Fruit fly (Drosophila melanogaster) whole organism, embryonic: ENCODE measurements around the gene Cyp4d21.

Experiments used
- CG10147 ChIP-seq: fragments of 200-800 bp; sonication (Bioruptor generic); optimal IDR thresholded peaks from 2 replicates; lab custom pipeline; 2019; ENCODE audit warnings: missing biosample characterization, mild to moderate bottlenecking, missing genetic modification characterization, moderate library complexity
- CG10959 ChIP-seq: fragments of 200-800 bp; sonication (Bioruptor generic); IDR thresholded peaks from 2 replicates; pipeline ENCODE4 v1.3.6; 2022; ENCODE audit warnings: missing biosample characterization, missing genetic modification characterization
- CG11247 ChIP-seq: fragments of 200-800 bp; sonication (Bioruptor generic); IDR thresholded peaks from 2 replicates; pipeline ENCODE4 v1.3.6; 2022; ENCODE audit warnings: missing biosample characterization, missing genetic modification characterization
- CG11398 ChIP-seq: fragments of 200-800 bp; sonication (Bioruptor generic); optimal IDR thresholded peaks from 2 replicates; lab custom pipeline; 2016; ENCODE audit warnings: missing biosample characterization, missing genetic modification characterization
- CG12391 ChIP-seq: fragments of 200-800 bp; sonication (Bioruptor generic); optimal IDR thresholded peaks from 3 replicates; lab custom pipeline; 2018; ENCODE audit warnings: missing biosample characterization, mild to moderate bottlenecking, missing genetic modification characterization, moderate library complexity
- CG13123 ChIP-seq: fragments of 200-800 bp; sonication (Bioruptor generic); optimal IDR thresholded peaks from 2 replicates; lab custom pipeline; 2016; ENCODE audit warnings: missing biosample characterization, missing genetic modification characterization
- CG14441 ChIP-seq: fragments of 200-800 bp; sonication (Bioruptor generic); IDR thresholded peaks from 2 replicates; pipeline ENCODE4 v1.3.6; 2022; ENCODE audit warnings: missing biosample characterization, missing genetic modification characterization
- CG16813 ChIP-seq: fragments of 200-800 bp; sonication (Bioruptor generic); IDR thresholded peaks from 3 replicates; pipeline ENCODE4 v1.3.6; 2022; ENCODE audit warnings: missing biosample characterization, missing genetic modification characterization; ENCODE audit not compliant: partially characterized antibody
- CG17385 ChIP-seq: fragments of 200-800 bp; sonication (Bioruptor generic); optimal IDR thresholded peaks from 3 replicates; lab custom pipeline; 2018; ENCODE audit warnings: missing biosample characterization, mild to moderate bottlenecking, missing genetic modification characterization
- CG17829 ChIP-seq: fragments of 200-800 bp; optimal IDR thresholded peaks from 2 replicates; lab custom pipeline; 2019; ENCODE audit warnings: missing biosample characterization, mild to moderate bottlenecking, missing genetic modification characterization, moderate library complexity
- CG17912 ChIP-seq: fragments of 200-800 bp; sonication (Bioruptor generic); optimal IDR thresholded peaks from 2 replicates; lab custom pipeline; 2018; ENCODE audit warnings: missing biosample characterization, mild to moderate bottlenecking, missing genetic modification characterization
- CG32772 ChIP-seq: fragments of 200-800 bp; sonication (Bioruptor generic); IDR thresholded peaks from 2 replicates; pipeline ENCODE4 v1.3.6; 2022; ENCODE audit warnings: missing biosample characterization, missing genetic modification characterization
- CG3838 ChIP-seq: fragments of 200-800 bp; sonication (Bioruptor generic); optimal IDR thresholded peaks from 3 replicates; lab custom pipeline; 2016; ENCODE audit warnings: missing biosample characterization, missing genetic modification characterization
- CG4282 ChIP-seq: fragments of 200-800 bp; sonication (Bioruptor generic); optimal IDR thresholded peaks from 2 replicates; lab custom pipeline; 2016; ENCODE audit warnings: missing biosample characterization, missing genetic modification characterization
- CG43689 ChIP-seq: fragments of 200-800 bp; sonication (Bioruptor generic); IDR thresholded peaks from 2 replicates; pipeline ENCODE4 v1.3.6; 2022; ENCODE audit warnings: missing biosample characterization, missing genetic modification characterization
- CG6683 ChIP-seq: fragments of 200-800 bp; sonication (Bioruptor generic); optimal IDR thresholded peaks from 2 replicates; lab custom pipeline; 2017; ENCODE audit warnings: missing biosample characterization, mild to moderate bottlenecking, missing genetic modification characterization, missing genetic modification reagents
- CG7963 ChIP-seq: fragments of 200-800 bp; sonication (Bioruptor generic); IDR thresholded peaks from 3 replicates; pipeline ENCODE4 v1.3.6; 2022; ENCODE audit warnings: missing biosample characterization, missing genetic modification characterization; ENCODE audit not compliant: partially characterized antibody
- CG8388 ChIP-seq: fragments of 200-800 bp; sonication (Bioruptor generic); optimal IDR thresholded peaks from 2 replicates; lab custom pipeline; 2019; ENCODE audit warnings: missing biosample characterization, mild to moderate bottlenecking, missing genetic modification characterization, moderate library complexity
- Doc3 ChIP-seq: fragments of 200-800 bp; sonication (Bioruptor generic); IDR thresholded peaks from 3 replicates; pipeline ENCODE4 v1.3.6; 2022; ENCODE audit warnings: missing biosample characterization, missing genetic modification characterization; ENCODE audit not compliant: partially characterized antibody
- Eip74EF ChIP-seq, 2 experiments: fragments of 200-800 bp in 1 of 2; fragments of >200 bp in 1 of 2; sonication (Bioruptor generic) in 1 of 2; optimal IDR thresholded peaks; 2 replicates each; lab custom pipeline; 2017 to 2019; ENCODE audit warnings: missing biosample characterization in 2 of 2, missing genetic modification characterization in 2 of 2, mild to moderate bottlenecking in 1 of 2, moderate library complexity in 1 of 2
- Hmr ChIP-seq: fragments of 200-800 bp; sonication (Bioruptor generic); optimal IDR thresholded peaks from 3 replicates; lab custom pipeline; 2017; ENCODE audit warnings: mild to moderate bottlenecking, missing biosample characterization, missing genetic modification reagents, missing genetic modification characterization
- Hr3 ChIP-seq: fragments of 200-800 bp; sonication (Bioruptor generic); optimal IDR thresholded peaks from 3 replicates; lab custom pipeline; 2016; ENCODE audit warnings: missing biosample characterization, missing genetic modification characterization
- Hr39 ChIP-seq: fragments of >200 bp; optimal IDR thresholded peaks from 2 replicates; lab custom pipeline; 2017
- Jarid2 ChIP-seq: fragments of 200-800 bp; sonication (Bioruptor generic); optimal IDR thresholded peaks from 3 replicates; lab custom pipeline; 2017; ENCODE audit warnings: mild to moderate bottlenecking, missing biosample characterization, missing genetic modification reagents, missing genetic modification characterization
- NfI ChIP-seq: fragments of 200-800 bp; sonication (Bioruptor generic); optimal IDR thresholded peaks from 3 replicates; lab custom pipeline; 2018; ENCODE audit warnings: missing biosample characterization, mild to moderate bottlenecking, missing genetic modification characterization, moderate library complexity
- Ptx1 ChIP-seq: fragments of 200-800 bp; sonication (Bioruptor generic); IDR thresholded peaks from 2 replicates; pipeline ENCODE4 v1.3.6; 2022; ENCODE audit warnings: missing biosample characterization, missing genetic modification characterization
- amos ChIP-seq: fragments of 200-800 bp; sonication (Bioruptor generic); IDR thresholded peaks from 2 replicates; pipeline ENCODE4 v1.3.6; 2022; ENCODE audit warnings: missing biosample characterization, missing genetic modification characterization; ENCODE audit not compliant: partially characterized antibody
- bab2 ChIP-seq: fragments of 200-800 bp; sonication (Bioruptor generic); optimal IDR thresholded peaks from 2 replicates; lab custom pipeline; 2016; ENCODE audit warnings: missing biosample characterization, missing genetic modification characterization
- bbx ChIP-seq: fragments of 200-800 bp; sonication (Bioruptor generic); IDR thresholded peaks from 2 replicates; pipeline ENCODE4 v1.3.6; 2022; ENCODE audit warnings: missing biosample characterization, missing genetic modification characterization; ENCODE audit not compliant: partially characterized antibody
- bsh ChIP-seq, 2 experiments: fragments of 200-800 bp; sonication (Bioruptor generic); optimal IDR thresholded peaks; 2 replicates each; lab custom pipeline; 2017 to 2018; ENCODE audit warnings: mild to moderate bottlenecking in 2 of 2, missing biosample characterization in 2 of 2, missing genetic modification characterization in 2 of 2, moderate library complexity in 1 of 2
- btn ChIP-seq: fragments of 200-800 bp; sonication (Bioruptor generic); optimal IDR thresholded peaks from 2 replicates; lab custom pipeline; 2016; ENCODE audit warnings: missing biosample characterization, missing genetic modification characterization
- disco-r ChIP-seq: fragments of 200-800 bp; sonication (Bioruptor generic); optimal IDR thresholded peaks from 2 replicates; lab custom pipeline; 2016; ENCODE audit warnings: missing biosample characterization, missing genetic modification characterization
- dmrt11E ChIP-seq: fragments of 200-800 bp; sonication (Bioruptor generic); optimal IDR thresholded peaks from 3 replicates; lab custom pipeline; 2018; ENCODE audit warnings: missing biosample characterization, mild to moderate bottlenecking, missing genetic modification characterization, moderate library complexity
- esg ChIP-seq: fragments of 200-800 bp; sonication (Bioruptor generic); conservative IDR thresholded peaks from 2 replicates; pipeline ENCODE4 v1.3.6; 2022; ENCODE audit warnings: missing biosample characterization, missing genetic modification characterization
- exex ChIP-seq: fragments of 200-800 bp; sonication (Bioruptor generic); optimal IDR thresholded peaks from 4 replicates; lab custom pipeline; 2018; ENCODE audit warnings: missing biosample characterization, mild to moderate bottlenecking, missing genetic modification characterization, moderate library complexity
- fd102C ChIP-seq: fragments of 200-800 bp; sonication (Bioruptor generic); optimal IDR thresholded peaks from 2 replicates; lab custom pipeline; 2018; ENCODE audit warnings: missing biosample characterization, mild to moderate bottlenecking, missing genetic modification characterization, moderate library complexity
- fd96Cb ChIP-seq: fragments of 200-800 bp; sonication (Bioruptor generic); optimal IDR thresholded peaks from 2 replicates; lab custom pipeline; 2018; ENCODE audit warnings: missing biosample characterization, mild to moderate bottlenecking, missing genetic modification characterization, moderate library complexity
- fu2 ChIP-seq: fragments of 200-800 bp; sonication (Bioruptor generic); optimal IDR thresholded peaks from 2 replicates; lab custom pipeline; 2016; ENCODE audit warnings: missing biosample characterization, missing genetic modification characterization
- hbn ChIP-seq: fragments of 200-800 bp; sonication (Bioruptor generic); IDR thresholded peaks from 2 replicates; pipeline ENCODE4 v1.3.6; 2022; ENCODE audit warnings: missing biosample characterization, missing genetic modification characterization; ENCODE audit not compliant: partially characterized antibody
- hth ChIP-seq: fragments of >200 bp; optimal IDR thresholded peaks from 2 replicates; lab custom pipeline; 2017; ENCODE audit warnings: inconsistent platforms
- jigr1 ChIP-seq: fragments of 200-800 bp; sonication (Bioruptor generic); IDR thresholded peaks from 3 replicates; pipeline ENCODE4 v1.3.6; 2022; ENCODE audit warnings: missing biosample characterization, missing genetic modification characterization
- kah ChIP-seq: fragments of 200-800 bp; sonication (Bioruptor generic); optimal IDR thresholded peaks from 2 replicates; lab custom pipeline; 2018; ENCODE audit warnings: missing biosample characterization, mild to moderate bottlenecking, missing genetic modification characterization
- lola ChIP-seq, 3 experiments: fragments of >200 bp in 2 of 3; fragments of 200-800 bp in 1 of 3; sonication (Bioruptor generic) in 1 of 3; optimal IDR thresholded peaks; 2 replicates each; lab custom pipeline; 2017 to 2019; ENCODE audit warnings: missing biosample characterization in 3 of 3, missing genetic modification characterization in 3 of 3, mild to moderate bottlenecking in 1 of 3, moderate library complexity in 1 of 3
- otp ChIP-seq: fragments of 200-800 bp; sonication (Bioruptor generic); IDR thresholded peaks from 3 replicates; pipeline ENCODE4, ENCODE4 v1.3.6; 2022; ENCODE audit warnings: missing biosample characterization, missing genetic modification characterization
- pan ChIP-seq, 4 experiments: fragments of >200 bp in 3 of 4; fragments of 200-800 bp in 1 of 4; sonication (Bioruptor generic) in 1 of 4; optimal IDR thresholded peaks in 3 of 4; IDR thresholded peaks in 1 of 4; 2 replicates each; pipeline versions ENCODE4 v1.3.6 to Lab custom; 2017 to 2022; ENCODE audit warnings: missing biosample characterization in 2 of 4, missing genetic modification characterization in 2 of 4, mixed read lengths in 1 of 4
- ranshi ChIP-seq: fragments of 200-800 bp; sonication (Bioruptor generic); IDR thresholded peaks from 2 replicates; pipeline ENCODE4 v1.3.6; 2022; ENCODE audit warnings: missing biosample characterization, missing genetic modification characterization
- scrt ChIP-seq: fragments of 200-800 bp; sonication (Bioruptor generic); optimal IDR thresholded peaks from 2 replicates; lab custom pipeline; 2018; ENCODE audit warnings: missing biosample characterization, mild to moderate bottlenecking, missing genetic modification characterization, moderate library complexity
- slp2 ChIP-seq: fragments of 200-800 bp; sonication (Bioruptor generic); optimal IDR thresholded peaks from 2 replicates; lab custom pipeline; 2016; ENCODE audit warnings: missing biosample characterization, missing genetic modification characterization
- sqz ChIP-seq: fragments of 200-800 bp; sonication (Bioruptor generic); optimal IDR thresholded peaks from 3 replicates; lab custom pipeline; 2018; ENCODE audit warnings: missing biosample characterization, mild to moderate bottlenecking, missing genetic modification characterization
- z ChIP-seq: fragments of 200-800 bp; sonication (Bioruptor generic); IDR thresholded peaks from 3 replicates; pipeline ENCODE4 v1.3.6; 2022; ENCODE audit warnings: missing biosample characterization, missing genetic modification characterization

Gene Cyp4d21

dm6 chr2L:7601875-7602274 lies 3.5 kb upstream of the Cyp4d21 start (continued):
- TF ChIP-seq NfI (GFP tag; lab: Kevin White, UChicago) (no peak), CG7963 (GFP tag; lab: Robert Waterston, UW) (no peak), Jarid2 (GFP tag; lab: Kevin White, UChicago) (no peak), pan (optimal IDR thresholded peaks at IDR 0.05; lab: Kevin White, UChicago) (no peak), pan (GFP tag; optimal IDR thresholded peaks at IDR 0.05 in 1 of 2, IDR thresholded peaks at IDR 0.05 in 1 of 2) (no peak), CG3838 (GFP tag; lab: Kevin White, UChicago) (no peak), lola (GFP tag; optimal IDR thresholded peaks at IDR 0.05; lab: Kevin White, UChicago) (no peak), z (GFP tag; lab: Robert Waterston, UW) (no peak), btn (GFP tag; lab: Kevin White, UChicago) (no peak), Eip74EF (GFP tag; optimal IDR thresholded peaks at IDR 0.05; lab: Kevin White, UChicago) (no peak), esg (GFP tag; lab: Robert Waterston, UW) (no peak), fd96Cb (tag; lab: Kevin White, UChicago) (no peak), otp (GFP tag; lab: Robert Waterston, UW) (no peak), Hr39 (lab: Kevin White, UChicago) (no peak), fd102C (GFP tag; lab: Kevin White, UChicago) (no peak), bbx (GFP tag; lab: Robert Waterston, UW) (no peak), CG16813 (GFP tag; lab: Robert Waterston, UW) (no peak), ranshi (GFP tag; lab: Robert Waterston, UW) (no peak), CG13123 (GFP tag; lab: Kevin White, UChicago) (no peak), CG17385 (GFP tag; lab: Kevin White, UChicago) (peak; percentile 21), bab2 (GFP tag; lab: Kevin White, UChicago) (no peak), CG11247 (GFP tag; lab: Robert Waterston, UW) (no peak), hbn (GFP tag; lab: Robert Waterston, UW) (no peak), CG4282 (GFP tag; lab: Kevin White, UChicago) (no peak), CG14441 (GFP tag; lab: Robert Waterston, UW) (no peak), fu2 (peak; percentile 13), Ptx1 (GFP tag; lab: Robert Waterston, UW) (0 out of 2 replicates have a peak, but pooled peaks have one; percentile 7), sqz (GFP tag; lab: Kevin White, UChicago) (no peak), CG6683 (GFP tag; lab: Kevin White, UChicago) (no peak), CG8388 (GFP tag; lab: Kevin White, UChicago) (no peak), CG17912 (GFP tag; lab: Kevin White, UChicago) (no peak), slp2 (GFP tag; lab: Kevin White, UChicago) (no peak), CG10959 (GFP tag; lab: Robert Waterston, UW) (no peak), amos (GFP tag; lab: Robert Waterston, UW) (no peak), CG12391 (peak; percentile 24), bsh (GFP tag; optimal IDR thresholded peaks at IDR 0.05; lab: Kevin White, UChicago) (peak in 1 of 2 experiments; percentile 54), CG32772 (GFP tag; lab: Robert Waterston, UW) (no peak), CG43689 (GFP tag; lab: Robert Waterston, UW) (no peak), Hr3 (GFP tag; lab: Kevin White, UChicago) (no peak), kah (no peak), CG11398 (GFP tag; lab: Kevin White, UChicago) (no peak), Doc3 (GFP tag; lab: Robert Waterston, UW) (no peak), scrt (GFP tag; lab: Kevin White, UChicago) (no peak), disco-r (GFP tag; lab: Kevin White, UChicago) (no peak), CG10147 (GFP tag; lab: Kevin White, UChicago) (peak; percentile 46), Hmr (GFP tag; lab: Kevin White, UChicago) (peak; percentile 33), dmrt11E (tag; lab: Kevin White, UChicago) (no peak), jigr1 (no peak), CG17829 (tag; lab: Kevin White, UChicago) (no peak), exex (no peak), hth (no peak)
